Fruit fly (Drosophila melanogaster): ENCODE data around the gene mRpL21.

Gene mRpL21

dm6 chr3L:19264141-19264487 lies 9.3 kb upstream of the mRpL21 start, which contains the start of gene Max (continued):
- peak; percentile 99 for TF ChIP-seq wek (GFP tag; optimal IDR thresholded peaks at IDR 0.05)
- no peak for TF ChIP-seq CG3065 (GFP tag; optimal IDR thresholded peaks at IDR 0.05)
- peak; percentile 79 for TF ChIP-seq CG8924 (tag; optimal IDR thresholded peaks at IDR 0.05)
- peak; percentile 79 for TF ChIP-seq tap (tag; optimal IDR thresholded peaks at IDR 0.05)
- TF ChIP-seq dmrt99B (tag; optimal IDR thresholded peaks at IDR 0.05), result no peak
- peak; percentile 90 for TF ChIP-seq CG9797 (GFP tag; optimal IDR thresholded peaks at IDR 0.05)
- TF ChIP-seq CG6813 (GFP tag; optimal IDR thresholded peaks at IDR 0.05), result peak; percentile 45
- TF ChIP-seq klu (GFP tag; IDR thresholded peaks at IDR 0.05), result no peak
- peak; percentile 54; the same call in 1 of the 3 replicates for TF ChIP-seq CG2889 (GFP tag; IDR thresholded peaks at IDR 0.05)
- TF ChIP-seq Scr (GFP tag; IDR thresholded peaks at IDR 0.05; ENCODE audit: partially characterized antibody), result 0 out of 2 replicates have a peak, but pooled peaks have one; percentile 9
- TF ChIP-seq HLH54F (GFP tag; optimal IDR thresholded peaks at IDR 0.05), result peak; percentile 7
- TF ChIP-seq gcm (GFP tag; optimal IDR thresholded peaks at IDR 0.05), result peak; percentile 66
- TF ChIP-seq HLH4C (GFP tag; IDR thresholded peaks at IDR 0.05; ENCODE audit: partially characterized antibody), result no peak
- TF ChIP-seq Chrac-16 (GFP tag; optimal IDR thresholded peaks at IDR 0.05), result peak; percentile 60
- TF ChIP-seq CG12219 (GFP tag; optimal IDR thresholded peaks at IDR 0.05), result peak; percentile 44
- TF ChIP-seq Jarid2 (GFP tag; optimal IDR thresholded peaks at IDR 0.05), result no peak
- TF ChIP-seq CG2875 (GFP tag; optimal IDR thresholded peaks at IDR 0.05), result peak; percentile 52
- peak in 1 of 2 experiments; percentile 31 for TF ChIP-seq crp (GFP tag; optimal IDR thresholded peaks at IDR 0.05)
- TF ChIP-seq ttk (GFP tag; IDR thresholded peaks at IDR 0.05), result 0 out of 2 replicates have a peak, but pooled peaks have one; percentile 31
- peak; percentile 58; the same call in 1 of the 3 replicates for TF ChIP-seq CG11695 (GFP tag; IDR thresholded peaks at IDR 0.05)
- TF ChIP-seq dmrt11E (tag; optimal IDR thresholded peaks at IDR 0.05), result peak; percentile 63
- peak; percentile 84 for TF ChIP-seq slbo (GFP tag; IDR thresholded peaks at IDR 0.05)
- TF ChIP-seq slou (GFP tag; optimal IDR thresholded peaks at IDR 0.05), result peak; percentile 24
- 0 out of 3 replicates have a peak, but pooled peaks have one; percentile 16 for TF ChIP-seq C15 (GFP tag; IDR thresholded peaks at IDR 0.05)
- peak; percentile 73 for TF ChIP-seq CG10654 (GFP tag; optimal IDR thresholded peaks at IDR 0.05)
- TF ChIP-seq ken (GFP tag; IDR thresholded peaks at IDR 0.05), result peak; percentile 68; the same call in 2 of the 3 replicates
- TF ChIP-seq CG6654 (GFP tag; optimal IDR thresholded peaks at IDR 0.05), result peak; percentile 26
- TF ChIP-seq CG18764 (GFP tag; optimal IDR thresholded peaks at IDR 0.05), result peak; percentile 70
- TF ChIP-seq H15 (GFP tag; IDR thresholded peaks at IDR 0.05), result peak; percentile 76
- peak; percentile 89 for TF ChIP-seq row (GFP tag; IDR thresholded peaks at IDR 0.05)
- peak; percentile 13 for TF ChIP-seq CG7556 (GFP tag; optimal IDR thresholded peaks at IDR 0.05)
- TF ChIP-seq CG15269 (tag; optimal IDR thresholded peaks at IDR 0.05), result peak; percentile 82
- TF ChIP-seq Deaf1 (tag; optimal IDR thresholded peaks at IDR 0.05), result peak; percentile 44
- TF ChIP-seq Spps (tag; optimal IDR thresholded peaks at IDR 0.05), result peak; percentile 44
- TF ChIP-seq bbx (GFP tag; IDR thresholded peaks at IDR 0.05; ENCODE audit: partially characterized antibody), result no peak
- TF ChIP-seq CG9437 (GFP tag; optimal IDR thresholded peaks at IDR 0.05), result peak; percentile 88
- TF ChIP-seq ham (GFP tag; IDR thresholded peaks at IDR 0.05), result no peak
- TF ChIP-seq Hr3 (GFP tag; optimal IDR thresholded peaks at IDR 0.05), result peak; percentile 51
- TF ChIP-seq CG7928 (GFP tag; optimal IDR thresholded peaks at IDR 0.05), result no peak
- no peak; the same call in 1 of the 2 replicates for TF ChIP-seq unc-4 (GFP tag; IDR thresholded peaks at IDR 0.05; ENCODE audit: partially characterized antibody)
- no peak for TF ChIP-seq emc (GFP tag; optimal IDR thresholded peaks at IDR 0.05)
- peak; percentile 76 for TF ChIP-seq gfzf (GFP tag; optimal IDR thresholded peaks at IDR 0.05)
- peak; percentile 77 for TF ChIP-seq stwl (tag; optimal IDR thresholded peaks at IDR 0.05)
- peak; percentile 55; the same call in 1 of the 2 replicates for TF ChIP-seq E2f2 (GFP tag; IDR thresholded peaks at IDR 0.05)
- peak; percentile 60 for TF ChIP-seq CG4424 (GFP tag; optimal IDR thresholded peaks at IDR 0.05)
- peak; percentile 67 for TF ChIP-seq Aef1 (GFP tag; IDR thresholded peaks at IDR 0.05)
- peak; percentile 77 for TF ChIP-seq sob (GFP tag; IDR thresholded peaks at IDR 0.05)
- no peak for TF ChIP-seq CG18476 (GFP tag; optimal IDR thresholded peaks at IDR 0.05)
- TF ChIP-seq h (optimal IDR thresholded peaks at IDR 0.05), result no peak
- no peak for TF ChIP-seq GATAe (GFP tag; conservative IDR thresholded peaks at IDR 0.05)
- TF ChIP-seq lmd (GFP tag; IDR thresholded peaks at IDR 0.05), result peak; percentile 62
